Fruit fly (Drosophila melanogaster): ENCODE data around the gene GlcAT-S.
A peak's percentile ranks its signal among the peaks of the same experiment; 100 is the strongest.

The GlcAT-S gene

dm6 chr2L:9617908-9618307 is 1.6 kb downstream of the GlcAT-S start (continued):
- TF ChIP-seq row (GFP tag; IDR thresholded peaks at IDR 0.05) = peak; percentile 45
- TF ChIP-seq CG9932 (GFP tag; IDR thresholded peaks at IDR 0.05) = 0 out of 2 replicates have a peak, but pooled peaks have one; percentile 10
- TF ChIP-seq CG12071 (GFP tag; optimal IDR thresholded peaks at IDR 0.05) = no peak
- TF ChIP-seq phol (tag; optimal IDR thresholded peaks at IDR 0.05) = peak; percentile 14
- peak; percentile 38 for TF ChIP-seq Asciz (GFP tag; optimal IDR thresholded peaks at IDR 0.05)
- TF ChIP-seq Hr51 (GFP tag; optimal IDR thresholded peaks at IDR 0.05) = peak in 1 of 2 experiments; percentile 41
- peak; percentile 48 for TF ChIP-seq CG2678 (tag; optimal IDR thresholded peaks at IDR 0.05)
- TF ChIP-seq Rx (GFP tag; IDR thresholded peaks at IDR 0.05) = no peak
- no peak for TF ChIP-seq CG31365 (tag; optimal IDR thresholded peaks at IDR 0.05)
- TF ChIP-seq toy (GFP tag; IDR thresholded peaks at IDR 0.05) = no peak
- no peak for TF ChIP-seq CG2129 (GFP tag; IDR thresholded peaks at IDR 0.05; ENCODE audit: partially characterized antibody)
- no peak for TF ChIP-seq CG18011 (GFP tag; optimal IDR thresholded peaks at IDR 0.05)
- TF ChIP-seq NfI (GFP tag; optimal IDR thresholded peaks at IDR 0.05) = peak; percentile 18
- peak; percentile 34 for TF ChIP-seq Hmr (GFP tag; optimal IDR thresholded peaks at IDR 0.05)
- TF ChIP-seq Nf-YA (GFP tag; IDR thresholded peaks at IDR 0.05) = no peak
- no peak for TF ChIP-seq CG7786 (GFP tag; optimal IDR thresholded peaks at IDR 0.05)
- TF ChIP-seq CG13775 (GFP tag; optimal IDR thresholded peaks at IDR 0.05) = no peak
- peak; percentile 23 for TF ChIP-seq lab (GFP tag; optimal IDR thresholded peaks at IDR 0.05)
- TF ChIP-seq tgo (GFP tag; IDR thresholded peaks at IDR 0.05) = 0 out of 3 replicates have a peak, but pooled peaks have one; percentile 24
- TF ChIP-seq Pdp1 (GFP tag; optimal IDR thresholded peaks at IDR 0.05) = peak in 1 of 2 experiments; percentile 38
- TF ChIP-seq eve (GFP tag; optimal IDR thresholded peaks at IDR 0.05) = peak in 1 of 2 experiments; percentile 35
- TF ChIP-seq CG8765 (GFP tag; IDR thresholded peaks at IDR 0.05) = no peak
- TF ChIP-seq CG17359 (tag; optimal IDR thresholded peaks at IDR 0.05) = peak; percentile 39
- no peak for TF ChIP-seq Bteb2 (GFP tag; optimal IDR thresholded peaks at IDR 0.05)
- TF ChIP-seq PHDP (tag; optimal IDR thresholded peaks at IDR 0.05) = peak; percentile 50
- peak; percentile 37 for TF ChIP-seq CG30403 (GFP tag; optimal IDR thresholded peaks at IDR 0.05)
- TF ChIP-seq so (GFP tag; IDR thresholded peaks at IDR 0.05) = no peak
- TF ChIP-seq CG32767 (GFP tag; IDR thresholded peaks at IDR 0.05) = no peak
- TF ChIP-seq CG11504 (tag; optimal IDR thresholded peaks at IDR 0.05) = peak; percentile 61
- no peak for TF ChIP-seq Gug (GFP tag; IDR thresholded peaks at IDR 0.05)
- TF ChIP-seq CG7745 (tag; optimal IDR thresholded peaks at IDR 0.05) = no peak
- TF ChIP-seq E2f2 (GFP tag; IDR thresholded peaks at IDR 0.05) = 0 out of 2 replicates have a peak, but pooled peaks have one; percentile 32
- TF ChIP-seq sr (GFP tag; IDR thresholded peaks at IDR 0.05) = no peak
- peak; percentile 28 for TF ChIP-seq Fer3 (tag; optimal IDR thresholded peaks at IDR 0.05)
- peak; percentile 38 for TF ChIP-seq CG18599 (GFP tag; optimal IDR thresholded peaks at IDR 0.05)
- TF ChIP-seq CG7928 (GFP tag; optimal IDR thresholded peaks at IDR 0.05) = no peak
- no peak for TF ChIP-seq nerfin-1 (tag; optimal IDR thresholded peaks at IDR 0.05)

- no peak for TF ChIP-seq CG9609 (GFP tag; optimal IDR thresholded peaks at IDR 0.05)
- no peak for TF ChIP-seq CG4730 (GFP tag; IDR thresholded peaks at IDR 0.05)
- no peak for TF ChIP-seq D (optimal IDR thresholded peaks at IDR 0.05)
- TF ChIP-seq D (GFP tag; optimal IDR thresholded peaks at IDR 0.05) = no peak
- no peak for TF ChIP-seq E2f2 (GFP tag; IDR thresholded peaks at IDR 0.05)
- TF ChIP-seq ro (GFP tag; IDR thresholded peaks at IDR 0.05) = no peak
- TF ChIP-seq Hmx (GFP tag; optimal IDR thresholded peaks at IDR 0.05) = no peak
- TF ChIP-seq Scr (GFP tag; IDR thresholded peaks at IDR 0.05; ENCODE audit: partially characterized antibody) = no peak
- no peak for TF ChIP-seq CG1233 (GFP tag; optimal IDR thresholded peaks at IDR 0.05)
- no peak for TF ChIP-seq pros (GFP tag; optimal IDR thresholded peaks at IDR 0.05)
- no peak for TF ChIP-seq CG9876 (GFP tag; optimal IDR thresholded peaks at IDR 0.05)
- peak in 1 of 2 experiments; percentile 71 for TF ChIP-seq Pdp1 (GFP tag; optimal IDR thresholded peaks at IDR 0.05)
- TF ChIP-seq sug (tag; optimal IDR thresholded peaks at IDR 0.05) = peak; percentile 96
Measured at dm6 chr2L:9618871-9619270, 2.6 kb downstream of the GlcAT-S start.

Data from whole organism, embryonic.